Fruit fly (Drosophila melanogaster) S2 (cell line): Measurements from ENCODE around the gene Cdc37.

Experiments
- CG8478 ChIP-seq: fragments of >200 bp; optimal IDR thresholded peaks from 2 replicates; lab custom pipeline; 2018
- CTCF ChIP-seq, 2 experiments: fragments of >200 bp; optimal IDR thresholded peaks; 2 replicates each; lab custom pipeline; 2018

Gene Cdc37

DNA sequence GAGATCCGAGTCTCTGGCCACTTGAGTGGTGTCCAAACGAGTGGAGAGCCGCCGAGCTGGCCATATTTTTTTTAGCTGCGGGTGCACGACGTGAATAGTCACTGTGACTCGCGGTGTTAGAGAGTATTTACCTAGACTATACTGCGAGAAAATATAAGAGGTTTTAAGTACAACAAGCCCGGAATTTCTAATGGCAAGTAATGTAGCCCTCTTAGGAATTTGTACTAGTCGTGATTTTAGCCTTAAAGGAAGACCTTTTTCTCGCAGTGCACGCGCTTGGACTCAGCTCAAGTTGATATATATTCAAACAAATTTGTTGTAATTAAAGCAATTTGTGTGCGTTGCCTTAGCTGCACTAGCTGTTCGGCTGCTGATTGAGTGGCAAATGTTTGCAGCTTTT, 49.4 kb downstream of the Cdc37 start:
- no peak for TF ChIP-seq CG8478 (lab: Kevin White, UChicago)
- no peak for TF ChIP-seq CTCF (optimal IDR thresholded peaks at IDR 0.05; lab: Kevin White, UChicago)
